Fruit fly (Drosophila melanogaster): ENCODE measurements around the gene aay.

The aay gene

dm6 chr3L:9410754-9411423 is 12.2 kb upstream of the aay start, which contains the start of the genes CG4022 and Cpsf5 (continued):
- TF ChIP-seq CG10267 (tag; optimal IDR thresholded peaks at IDR 0.05): peak; percentile 81
- TF ChIP-seq CG32772 (GFP tag; IDR thresholded peaks at IDR 0.05): peak; percentile 79
- peak; percentile 73 for TF ChIP-seq mam (GFP tag; optimal IDR thresholded peaks at IDR 0.05)
- peak; percentile 50 for TF ChIP-seq Dll (GFP tag; IDR thresholded peaks at IDR 0.05; ENCODE audit: partially characterized antibody)
- TF ChIP-seq Fer3 (tag; optimal IDR thresholded peaks at IDR 0.05): peak; percentile 78
- TF ChIP-seq CG16779 (GFP tag; IDR thresholded peaks at IDR 0.05): no peak
- peak; percentile 35 for TF ChIP-seq grn (GFP tag; optimal IDR thresholded peaks at IDR 0.05)
- TF ChIP-seq CG4328 (GFP tag; optimal IDR thresholded peaks at IDR 0.05): peak; percentile 78
- TF ChIP-seq knrl (GFP tag; IDR thresholded peaks at IDR 0.05; ENCODE audit: partially characterized antibody): peak; percentile 61
- peak; percentile 86 for TF ChIP-seq CG33557 (GFP tag; optimal IDR thresholded peaks at IDR 0.05)
- peak; percentile 90 for TF ChIP-seq CG8924 (tag; optimal IDR thresholded peaks at IDR 0.05)
- peak; percentile 40; the same call in 1 of the 3 replicates for TF ChIP-seq Mrtf (GFP tag; IDR thresholded peaks at IDR 0.05)
- no peak for TF ChIP-seq ro (GFP tag; IDR thresholded peaks at IDR 0.05)
- TF ChIP-seq CG18599 (GFP tag; optimal IDR thresholded peaks at IDR 0.05): peak; percentile 88
- TF ChIP-seq CkIIα-i1 (GFP tag; IDR thresholded peaks at IDR 0.05): no peak
- TF ChIP-seq CG8089 (GFP tag; optimal IDR thresholded peaks at IDR 0.05): peak; percentile 20
- TF ChIP-seq peb (GFP tag; IDR thresholded peaks at IDR 0.05): peak; percentile 73
- TF ChIP-seq Vsx1 (GFP tag; optimal IDR thresholded peaks at IDR 0.05): no peak
- peak; percentile 98 for TF ChIP-seq CG7928 (GFP tag; optimal IDR thresholded peaks at IDR 0.05)
- peak; percentile 84 for TF ChIP-seq CG18262 (tag; optimal IDR thresholded peaks at IDR 0.05)
- peak; percentile 83 for TF ChIP-seq twi (tag; optimal IDR thresholded peaks at IDR 0.05)
- TF ChIP-seq crol (GFP tag; IDR thresholded peaks at IDR 0.05): no peak
- peak; percentile 74 for TF ChIP-seq cas (GFP tag; IDR thresholded peaks at IDR 0.05)
- TF ChIP-seq CG10209 (GFP tag; optimal IDR thresholded peaks at IDR 0.05): peak; percentile 80
- TF ChIP-seq CG30020 (tag; optimal IDR thresholded peaks at IDR 0.05): peak; percentile 78
- TF ChIP-seq Nf-YA (GFP tag; IDR thresholded peaks at IDR 0.05): peak; percentile 71
- peak; percentile 80 for TF ChIP-seq CG8290 (GFP tag; optimal IDR thresholded peaks at IDR 0.05)
- TF ChIP-seq CG8290 (tag; optimal IDR thresholded peaks at IDR 0.05): peak; percentile 31 to 35
- TF ChIP-seq ERR (GFP tag; optimal IDR thresholded peaks at IDR 0.05): no peak
- TF ChIP-seq CG9437 (GFP tag; optimal IDR thresholded peaks at IDR 0.05): peak; percentile 60
- TF ChIP-seq jigr1 (GFP tag; IDR thresholded peaks at IDR 0.05): no peak
- peak; percentile 34 for TF ChIP-seq Dad (GFP tag; optimal IDR thresholded peaks at IDR 0.05)
- TF ChIP-seq dpn (GFP tag; optimal IDR thresholded peaks at IDR 0.05): peak; percentile 66 to 85
- peak; percentile 48 for TF ChIP-seq mirr (GFP tag; optimal IDR thresholded peaks at IDR 0.05)
- peak; percentile 74 for TF ChIP-seq CG17359 (tag; optimal IDR thresholded peaks at IDR 0.05)
- TF ChIP-seq Camta (GFP tag; optimal IDR thresholded peaks at IDR 0.05): peak; percentile 61
- peak; percentile 23 for TF ChIP-seq CG4707 (GFP tag; optimal IDR thresholded peaks at IDR 0.05)
- TF ChIP-seq CG1233 (GFP tag; optimal IDR thresholded peaks at IDR 0.05): peak; percentile 42
- TF ChIP-seq Lpt (GFP tag; optimal IDR thresholded peaks at IDR 0.05): no peak
- no peak for TF ChIP-seq CG34224 (GFP tag; IDR thresholded peaks at IDR 0.05; ENCODE audit: partially characterized antibody)
- TF ChIP-seq Atf-2 (GFP tag; optimal IDR thresholded peaks at IDR 0.05): no peak
- TF ChIP-seq chn (GFP tag; optimal IDR thresholded peaks at IDR 0.05): peak; percentile 84
- TF ChIP-seq CG15514 (GFP tag; optimal IDR thresholded peaks at IDR 0.05): peak; percentile 100
- peak; percentile 77 for TF ChIP-seq klu (GFP tag; IDR thresholded peaks at IDR 0.05)
- TF ChIP-seq CG17829 (tag; optimal IDR thresholded peaks at IDR 0.05): peak; percentile 91
- peak; percentile 77 for TF ChIP-seq CG2889 (GFP tag; IDR thresholded peaks at IDR 0.05)
- TF ChIP-seq CG17186 (GFP tag; optimal IDR thresholded peaks at IDR 0.05): peak; percentile 90
- TF ChIP-seq sob (GFP tag; IDR thresholded peaks at IDR 0.05): peak; percentile 87
- TF ChIP-seq CG15601 (tag; optimal IDR thresholded peaks at IDR 0.05): peak; percentile 86
- TF ChIP-seq Doc3 (GFP tag; IDR thresholded peaks at IDR 0.05; ENCODE audit: partially characterized antibody): no peak

Measured in whole organism, embryonic.